2 worm cellular contexts compared by ENCODE assay signal in the genomic region with DNA sequence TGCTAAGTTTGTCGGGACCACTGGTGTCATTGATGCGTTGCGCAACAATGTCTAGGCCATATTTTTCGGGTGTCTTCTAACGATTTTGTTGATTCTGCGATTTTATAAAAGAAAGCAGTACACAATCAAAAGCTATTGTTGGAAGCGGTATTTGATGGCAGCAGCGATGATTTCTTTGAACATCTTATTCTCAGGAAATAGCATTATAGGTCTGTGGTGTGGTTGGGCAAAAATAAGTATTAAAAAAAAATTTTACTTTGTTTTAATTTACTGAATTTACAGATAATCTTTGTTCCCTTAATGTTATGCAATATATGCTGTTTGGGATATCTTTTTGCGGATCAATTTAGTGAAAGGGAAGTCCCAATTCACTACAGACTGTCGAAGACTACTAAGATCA.
TF ChIP-seq lines count a peak whose summit lies in the region.

A gene (plus strand): TSS at position 301 of the 400 bp plus-strand sequence.

TF ChIP-seq in whole organism, L4 larva, 104 proteins besides CTCF, POLR2A, EP300 and RAD21:
- TF ChIP-seq spr-3 (GFP tag; optimal IDR thresholded peaks at IDR 0.05; lab: Kevin White, UChicago) (no peak), aha-1 (tag; lab: Kevin White, UChicago) (peak; percentile 7)

TF ChIP-seq in whole organism, mixed stage, embryonic, 35 proteins besides CTCF, POLR2A, EP300 and RAD21:
- TF ChIP-seq zip-8 (tag; optimal IDR thresholded peaks at IDR 0.05; lab: Kevin White, UChicago) (peak; percentile 19), hlh-1 (tag; optimal IDR thresholded peaks at IDR 0.05; lab: Kevin White, UChicago) (no peak), bed-3 (GFP tag; optimal IDR thresholded peaks at IDR 0.05; lab: Kevin White, UChicago) (no peak)
